Worm (Caenorhabditis elegans): Measurements from ENCODE around the gene best-13.

The best-13 gene

ce11 chrIV:9898712-9899111 is 5.0 kb upstream of the best-13 start, which contains the start of gene tbc-3:
Gene tbc-3, plus strand, starts transcription at chrIV:9899012.
- TF ChIP-seq K09A11.1 (tag; optimal IDR thresholded peaks at IDR 0.05; ENCODE audit: insufficient read depth) (no peak), npax-4 (tag; optimal IDR thresholded peaks at IDR 0.05) (no peak), hlh-15 (tag; optimal IDR thresholded peaks at IDR 0.05) (no peak), lin-11 (tag; optimal IDR thresholded peaks at IDR 0.05) (no peak)

ce11 chrIV:9899227-9899626 is 4.5 kb upstream of the best-13 start:
- no peak for TF ChIP-seq pat-9 (tag; optimal IDR thresholded peaks at IDR 0.05)
- no peak for TF ChIP-seq ceh-9 (tag; optimal IDR thresholded peaks at IDR 0.05)
- peak; percentile 95 for TF ChIP-seq unc-42 (tag; optimal IDR thresholded peaks at IDR 0.05)
- TF ChIP-seq sdc-2 (tag; optimal IDR thresholded peaks at IDR 0.05) = no peak
- no peak for TF ChIP-seq tbx-2 (tag; optimal IDR thresholded peaks at IDR 0.05)
- TF ChIP-seq hlh-13 (GFP tag; optimal IDR thresholded peaks at IDR 0.05) = no peak

ce11 chrIV:9913064-9913463 is 9.4 kb downstream of the best-13 start:
- TF ChIP-seq Y22D7AL.16 (tag; optimal IDR thresholded peaks at IDR 0.05) (no peak), ceh-31 (tag; optimal IDR thresholded peaks at IDR 0.05) (no peak), madf-2 (tag; optimal IDR thresholded peaks at IDR 0.05) (no peak), unc-3 (GFP tag; conservative IDR thresholded peaks at IDR 0.05) (no peak), unc-3 (tag; optimal IDR thresholded peaks at IDR 0.05) (no peak), che-1 (tag; optimal IDR thresholded peaks at IDR 0.05) (no peak), ceh-48 (tag; optimal IDR thresholded peaks at IDR 0.05) (no peak), rnt-1 (tag; optimal IDR thresholded peaks at IDR 0.05) (no peak)

ce11 chrIV:9915128-9915527 is 11.4 kb downstream of the best-13 start:
- no peak for TF ChIP-seq pros-1 (tag; optimal IDR thresholded peaks at IDR 0.05)
- TF ChIP-seq ztf-16 (tag; optimal IDR thresholded peaks at IDR 0.05) = no peak
- TF ChIP-seq ceh-30 (tag; optimal IDR thresholded peaks at IDR 0.05) = no peak
- no peak for TF ChIP-seq hlh-8 (tag; optimal IDR thresholded peaks at IDR 0.05)
- no peak for TF ChIP-seq syd-9 (tag; optimal IDR thresholded peaks at IDR 0.05)
- TF ChIP-seq nhr-232 (tag; optimal IDR thresholded peaks at IDR 0.05) = no peak
- TF ChIP-seq pqm-1 (tag; optimal IDR thresholded peaks at IDR 0.05) = no peak
- no peak for TF ChIP-seq C38D4.7 (GFP tag; optimal IDR thresholded peaks at IDR 0.05)
- TF ChIP-seq ama-1 (optimal IDR thresholded peaks at IDR 0.05) = no peak
- no peak for TF ChIP-seq hlh-15 (tag; optimal IDR thresholded peaks at IDR 0.05)
- TF ChIP-seq ceh-14 (tag; optimal IDR thresholded peaks at IDR 0.05) = no peak
- TF ChIP-seq fax-1 (tag; optimal IDR thresholded peaks at IDR 0.05) = no peak
- no peak for TF ChIP-seq ahr-1 (tag; optimal IDR thresholded peaks at IDR 0.05)
- TF ChIP-seq madf-2 (tag; optimal IDR thresholded peaks at IDR 0.05) = no peak
- TF ChIP-seq C08G9.2 (tag; optimal IDR thresholded peaks at IDR 0.05) = no peak
- no peak for TF ChIP-seq unc-86 (tag; optimal IDR thresholded peaks at IDR 0.05)
- no peak for TF ChIP-seq hlh-30 (tag; optimal IDR thresholded peaks at IDR 0.05; ENCODE audit: insufficient read depth)
- no peak for TF ChIP-seq unc-55 (GFP tag; optimal IDR thresholded peaks at IDR 0.05)

ce11 chrIV:9916224-9916623 is 12.5 kb downstream of the best-13 start, which contains the start of gene bed-3:
Gene bed-3, plus strand, starts transcription at chrIV:9916524.
- TF ChIP-seq npax-4 (tag; optimal IDR thresholded peaks at IDR 0.05) = no peak
- TF ChIP-seq che-1 (tag; optimal IDR thresholded peaks at IDR 0.05) = no peak
- TF ChIP-seq fkh-6 (tag; optimal IDR thresholded peaks at IDR 0.05) = no peak
- TF ChIP-seq lin-11 (tag; optimal IDR thresholded peaks at IDR 0.05) = no peak
- TF ChIP-seq mec-3 (tag; optimal IDR thresholded peaks at IDR 0.05; ENCODE audit: borderline replicate concordance) = no peak
